Worm (Caenorhabditis elegans): ENCODE results near the gene C50B6.9.

The C50B6.9 gene

ce11 chrV:13313045-13313623 is 23.0 kb upstream of the C50B6.9 start, which contains the start of gene C50B6.3:
TSS of gene C50B6.3 (plus strand) at chrV:13313573.
- no peak for TF ChIP-seq dao-5 (tag; optimal IDR thresholded peaks at IDR 0.05)
- TF ChIP-seq him-1 (tag; optimal IDR thresholded peaks at IDR 0.05): no peak
- TF ChIP-seq W03F9.2 (tag; optimal IDR thresholded peaks at IDR 0.05): peak; percentile 78

- TF ChIP-seq W03F9.2 (tag; optimal IDR thresholded peaks at IDR 0.05): no peak
- no peak for TF ChIP-seq him-1 (tag; optimal IDR thresholded peaks at IDR 0.05)
- TF ChIP-seq dao-5 (tag; optimal IDR thresholded peaks at IDR 0.05): no peak
Measured at ce11 chrV:13317911-13318502, 18.2 kb upstream of the C50B6.9 start, which contains the start of the genes col-161 and srh-18. TSS of gene col-161 (minus strand) at chrV:13318011. TSS of gene srh-18 (plus strand) at chrV:13318452.

ce11 chrV:13320676-13321075 is 15.5 kb upstream of the C50B6.9 start, which contains the start of gene srh-15:
TSS of gene srh-15 (plus strand) at chrV:13320976.
- TF ChIP-seq W03F9.2 (tag; optimal IDR thresholded peaks at IDR 0.05) (no peak), dao-5 (tag; optimal IDR thresholded peaks at IDR 0.05) (no peak), him-1 (tag; optimal IDR thresholded peaks at IDR 0.05) (no peak)

ce11 chrV:13324933-13325760 is 11.0 kb upstream of the C50B6.9 start, which contains the start of gene C50B6.7:
TSS of gene C50B6.7 (minus strand) at chrV:13324983.
- TF ChIP-seq dao-5 (tag; optimal IDR thresholded peaks at IDR 0.05) (no peak), W03F9.2 (tag; optimal IDR thresholded peaks at IDR 0.05) (no peak), him-1 (tag; optimal IDR thresholded peaks at IDR 0.05) (no peak)

ce11 chrV:13327463-13327862 is 8.7 kb upstream of the C50B6.9 start, which contains the start of gene str-37:
TSS of gene str-37 (plus strand) at chrV:13327763.
- TF ChIP-seq W03F9.2 (tag; optimal IDR thresholded peaks at IDR 0.05): no peak

- TF ChIP-seq dao-5 (tag; optimal IDR thresholded peaks at IDR 0.05) (no peak), him-1 (tag; optimal IDR thresholded peaks at IDR 0.05) (no peak), W03F9.2 (tag; optimal IDR thresholded peaks at IDR 0.05) (no peak)
Measured at ce11 chrV:13330919-13331318, 5.2 kb upstream of the C50B6.9 start, which contains the start of gene nhr-129. TSS of gene nhr-129 (minus strand) at chrV:13331019.

ce11 chrV:13333386-13334180 is 2.6 kb upstream of the C50B6.9 start, which contains the start of gene nhr-168:
TSS of gene nhr-168 (minus strand) at chrV:13333871.
- TF ChIP-seq dao-5 (tag; optimal IDR thresholded peaks at IDR 0.05): no peak
- TF ChIP-seq him-1 (tag; optimal IDR thresholded peaks at IDR 0.05): no peak
- no peak for TF ChIP-seq W03F9.2 (tag; optimal IDR thresholded peaks at IDR 0.05)

ce11 chrV:13334447-13334846 is 1.7 kb upstream of the C50B6.9 start:
- no peak for TF ChIP-seq dao-5 (tag; optimal IDR thresholded peaks at IDR 0.05)
- no peak for TF ChIP-seq W03F9.2 (tag; optimal IDR thresholded peaks at IDR 0.05)
- no peak for TF ChIP-seq him-1 (tag; optimal IDR thresholded peaks at IDR 0.05)

- no peak for TF ChIP-seq dao-5 (tag; optimal IDR thresholded peaks at IDR 0.05)
- TF ChIP-seq W03F9.2 (tag; optimal IDR thresholded peaks at IDR 0.05): no peak
- no peak for TF ChIP-seq him-1 (tag; optimal IDR thresholded peaks at IDR 0.05)
Measured at ce11 chrV:13338037-13338436, 1.9 kb downstream of the C50B6.9 start.

ce11 chrV:13339633-13340290 is 3.6 kb downstream of the C50B6.9 start, which contains the start of the genes str-4 and lgc-48:
TSS of gene str-4 (minus strand) at chrV:13339733.
TSS of gene lgc-48 (plus strand) at chrV:13340240.
- TF ChIP-seq him-1 (tag; optimal IDR thresholded peaks at IDR 0.05): no peak
- TF ChIP-seq dao-5 (tag; optimal IDR thresholded peaks at IDR 0.05): no peak
- TF ChIP-seq W03F9.2 (tag; optimal IDR thresholded peaks at IDR 0.05): no peak

ce11 chrV:13342235-13342634 is 6.1 kb downstream of the C50B6.9 start:
- TF ChIP-seq W03F9.2 (tag; optimal IDR thresholded peaks at IDR 0.05): no peak
- TF ChIP-seq dao-5 (tag; optimal IDR thresholded peaks at IDR 0.05): no peak
- no peak for TF ChIP-seq him-1 (tag; optimal IDR thresholded peaks at IDR 0.05)

- TF ChIP-seq dao-5 (tag; optimal IDR thresholded peaks at IDR 0.05): no peak
- TF ChIP-seq W03F9.2 (tag; optimal IDR thresholded peaks at IDR 0.05): no peak
- no peak for TF ChIP-seq him-1 (tag; optimal IDR thresholded peaks at IDR 0.05)
Measured at ce11 chrV:13345867-13346328, 9.7 kb downstream of the C50B6.9 start, which contains the start of gene twk-43. TSS of gene twk-43 (plus strand) at chrV:13346278.

Measured in whole organism, L4/young adult.